Fruit fly (Drosophila melanogaster): ENCODE results near the gene CG9287.

The CG9287 gene

dm6 chr2L:8697915-8698627, 18.5 kb upstream of the CG9287 start (continued):
- TF ChIP-seq CG4360 (GFP tag; IDR thresholded peaks at IDR 0.05) (no peak), cwo (GFP tag; optimal IDR thresholded peaks at IDR 0.05) (peak; percentile 29), Vsx1 (GFP tag; optimal IDR thresholded peaks at IDR 0.05) (peak; percentile 49), wek (GFP tag; optimal IDR thresholded peaks at IDR 0.05) (peak; percentile 20), CG7556 (GFP tag; optimal IDR thresholded peaks at IDR 0.05) (peak; percentile 9), sd (tag; optimal IDR thresholded peaks at IDR 0.05) (peak; percentile 25), bab2 (GFP tag; optimal IDR thresholded peaks at IDR 0.05) (peak; percentile 12), slp2 (GFP tag; optimal IDR thresholded peaks at IDR 0.05) (no peak), schlank (tag; optimal IDR thresholded peaks at IDR 0.05) (peak; percentile 31), CoRest (tag; optimal IDR thresholded peaks at IDR 0.05) (peak; percentile 18), CG13296 (GFP tag; optimal IDR thresholded peaks at IDR 0.05) (peak; percentile 2), CG7987 (GFP tag; optimal IDR thresholded peaks at IDR 0.05) (peak; percentile 10), NC2α (GFP tag; optimal IDR thresholded peaks at IDR 0.05) (no peak), MTF-1 (GFP tag; optimal IDR thresholded peaks at IDR 0.05; ENCODE audit: borderline replicate concordance) (peak; percentile 74), bcd (GFP tag; optimal IDR thresholded peaks at IDR 0.05) (no peak), crol (GFP tag; IDR thresholded peaks at IDR 0.05) (peak; percentile 43; the same call in 1 of the 2 replicates), grn (GFP tag; optimal IDR thresholded peaks at IDR 0.05) (peak; percentile 83)

dm6 chr2L:8694250-8694704, 14.7 kb upstream of the CG9287 start:
- TF ChIP-seq Hey (tag; optimal IDR thresholded peaks at IDR 0.05) = peak; percentile 89
- peak; percentile 59 for TF ChIP-seq caup (GFP tag; optimal IDR thresholded peaks at IDR 0.05; ENCODE audit: severe bottlenecking)
- peak; percentile 45 for TF ChIP-seq CG17568 (GFP tag; optimal IDR thresholded peaks at IDR 0.05)
- TF ChIP-seq HmgZ (tag; optimal IDR thresholded peaks at IDR 0.05) = peak; percentile 64
- TF ChIP-seq toy (GFP tag; IDR thresholded peaks at IDR 0.05) = no peak
- peak; percentile 20 for TF ChIP-seq ftz-f1 (GFP tag; optimal IDR thresholded peaks at IDR 0.05)
- no peak for TF ChIP-seq insv (GFP tag; optimal IDR thresholded peaks at IDR 0.05)
- TF ChIP-seq CG8359 (GFP tag; optimal IDR thresholded peaks at IDR 0.05; ENCODE audit: borderline replicate concordance) = peak; percentile 23
- TF ChIP-seq CG3163 (GFP tag; optimal IDR thresholded peaks at IDR 0.05) = no peak
- TF ChIP-seq B-H2 (GFP tag; optimal IDR thresholded peaks at IDR 0.05) = peak; percentile 12
- TF ChIP-seq CG5953 (GFP tag; IDR thresholded peaks at IDR 0.05) = 0 out of 2 replicates have a peak, but pooled peaks have one; percentile 11
- TF ChIP-seq CG17385 (GFP tag; optimal IDR thresholded peaks at IDR 0.05) = peak; percentile 15
- TF ChIP-seq wor (GFP tag; IDR thresholded peaks at IDR 0.05) = no peak
- TF ChIP-seq bsh (GFP tag; optimal IDR thresholded peaks at IDR 0.05) = peak in 1 of 2 experiments; percentile 17
- no peak for TF ChIP-seq CG30431 (GFP tag; optimal IDR thresholded peaks at IDR 0.05)
- peak; percentile 66; the same call in 2 of the 3 replicates for TF ChIP-seq ci (GFP tag; IDR thresholded peaks at IDR 0.05)
- peak; percentile 89 for TF ChIP-seq mirr (GFP tag; optimal IDR thresholded peaks at IDR 0.05)
- peak; percentile 27 for TF ChIP-seq Vsx1 (GFP tag; optimal IDR thresholded peaks at IDR 0.05)
- TF ChIP-seq gro (GFP tag; optimal IDR thresholded peaks at IDR 0.05) = peak; percentile 70
- peak; percentile 63; the same call in 1 of the 2 replicates for TF ChIP-seq chm (GFP tag; IDR thresholded peaks at IDR 0.05)
- TF ChIP-seq CG6813 (GFP tag; optimal IDR thresholded peaks at IDR 0.05) = peak; percentile 6
- 0 out of 3 replicates have a peak, but pooled peaks have one; percentile 13 for TF ChIP-seq z (GFP tag; IDR thresholded peaks at IDR 0.05)
- TF ChIP-seq Med (GFP tag) = peak; percentile 80
- peak; percentile 2 for TF ChIP-seq CG13424 (tag; optimal IDR thresholded peaks at IDR 0.05)
- no peak for TF ChIP-seq CG11093 (GFP tag; IDR thresholded peaks at IDR 0.05)
- peak; percentile 13 for TF ChIP-seq CG12104 (GFP tag; optimal IDR thresholded peaks at IDR 0.05)
- peak; percentile 94 for TF ChIP-seq CG7987 (GFP tag; optimal IDR thresholded peaks at IDR 0.05)
- TF ChIP-seq CG13296 (GFP tag; optimal IDR thresholded peaks at IDR 0.05) = peak; percentile 58
- peak; percentile 13 for TF ChIP-seq CG17912 (GFP tag; optimal IDR thresholded peaks at IDR 0.05)
- TF ChIP-seq twi (tag; optimal IDR thresholded peaks at IDR 0.05) = peak; percentile 3
- peak; percentile 10 for TF ChIP-seq CG15011 (GFP tag; optimal IDR thresholded peaks at IDR 0.05)
- no peak for TF ChIP-seq CG10565 (GFP tag; optimal IDR thresholded peaks at IDR 0.05)
- peak; percentile 66 for TF ChIP-seq Hmr (GFP tag; optimal IDR thresholded peaks at IDR 0.05)

All from whole organism, embryonic.